Worm (Caenorhabditis elegans) whole organism, L3 larva: Measurements from ENCODE around the gene otpl-5.
"Not testable (repeated sequence)": the region's sequence is repeated elsewhere in the genome, so short reads cannot be mapped to it uniquely, and the experiment has no call there.

Experiments used
- R02D3.7 ChIP-seq: fragments of 150-350 bp; optimal IDR thresholded peaks from 2 replicates; lab custom pipeline; 2014; ENCODE audit warnings: missing biosample characterization, missing genetic modification characterization
- ZK546.5 ChIP-seq: sonication (generic microtip); optimal IDR thresholded peaks from 2 replicates; lab custom pipeline; 2017; ENCODE audit warnings: missing biosample characterization, missing genetic modification characterization
- ama-1 ChIP-seq: fragments of 150-350 bp; optimal IDR thresholded peaks from 2 replicates; lab custom pipeline; 2018
- ceh-28 ChIP-seq: fragments of 150-350 bp; optimal IDR thresholded peaks from 2 replicates; lab custom pipeline; 2014; ENCODE audit warnings: missing biosample characterization, missing genetic modification reagents, missing genetic modification characterization
- daf-12 ChIP-seq: fragments of 150-350 bp; optimal IDR thresholded peaks from 2 replicates; lab custom pipeline; 2014; ENCODE audit warnings: missing biosample characterization, missing genetic modification reagents, missing genetic modification characterization
- elt-2 ChIP-seq: sonication (generic microtip); optimal IDR thresholded peaks from 2 replicates; lab custom pipeline; 2016; ENCODE audit warnings: missing genetic modification reagents, mild to moderate bottlenecking, missing genetic modification characterization, missing compliant biosample characterization
- elt-3 ChIP-seq, 3 experiments: fragments of 150-350 bp in 1 of 3; sonication (generic microtip) in 2 of 3; optimal IDR thresholded peaks; 2 replicates in 2 of 3; 4 replicates in 1 of 3; lab custom pipeline; 2014 to 2017; ENCODE audit warnings: missing biosample characterization in 3 of 3, missing genetic modification characterization in 3 of 3
- eor-1 ChIP-seq, 2 experiments: fragments of 150-350 bp; optimal IDR thresholded peaks; 2 replicates each; lab custom pipeline; 2014 to 2018; ENCODE audit warnings: missing biosample characterization in 2 of 2, missing genetic modification characterization in 2 of 2
- fos-1 ChIP-seq: fragments of 150-350 bp; optimal IDR thresholded peaks from 2 replicates; lab custom pipeline; 2014; ENCODE audit warnings: missing biosample characterization, missing genetic modification characterization
- lin-39 ChIP-seq: fragments of 150-350 bp; optimal IDR thresholded peaks from 2 replicates; lab custom pipeline; 2018; ENCODE audit warnings: missing biosample characterization, missing genetic modification reagents, missing genetic modification characterization
- lsy-12 ChIP-seq: sonication (generic microtip); optimal IDR thresholded peaks from 2 replicates; lab custom pipeline; 2016; ENCODE audit warnings: mild to moderate bottlenecking, missing genetic modification characterization, missing compliant biosample characterization
- mdl-1 ChIP-seq: fragments of 150-350 bp; optimal IDR thresholded peaks from 2 replicates; lab custom pipeline; 2014; ENCODE audit warnings: missing biosample characterization, missing genetic modification characterization
- mml-1 ChIP-seq: fragments of 150-350 bp; sonication (generic microtip); optimal IDR thresholded peaks from 3 replicates; lab custom pipeline; 2014; ENCODE audit warnings: missing biosample characterization, missing genetic modification characterization
- nhr-12 ChIP-seq: fragments of 150-350 bp; optimal IDR thresholded peaks from 2 replicates; lab custom pipeline; 2014; ENCODE audit warnings: missing biosample characterization, missing genetic modification characterization
- nhr-237 ChIP-seq: fragments of 150-350 bp; optimal IDR thresholded peaks from 2 replicates; lab custom pipeline; 2014; ENCODE audit warnings: missing biosample characterization, missing genetic modification characterization
- nhr-28 ChIP-seq: fragments of 150-350 bp; optimal IDR thresholded peaks from 2 replicates; lab custom pipeline; 2014; ENCODE audit warnings: missing biosample characterization, missing genetic modification characterization
- nhr-43 ChIP-seq: sonication (generic microtip); optimal IDR thresholded peaks from 2 replicates; lab custom pipeline; 2016; ENCODE audit warnings: mild to moderate bottlenecking, missing genetic modification characterization, missing compliant biosample characterization; ENCODE audit not compliant: poor library complexity, severe bottlenecking
- nhr-77 ChIP-seq: fragments of 150-350 bp; optimal IDR thresholded peaks from 2 replicates; lab custom pipeline; 2014; ENCODE audit warnings: missing biosample characterization, missing genetic modification characterization
- pha-4 ChIP-seq: fragments of 150-350 bp; optimal IDR thresholded peaks from 2 replicates; lab custom pipeline; 2014; ENCODE audit warnings: missing biosample characterization, missing genetic modification reagents, missing genetic modification characterization
- sea-2 ChIP-seq: fragments of 150-350 bp; sonication (generic microtip); optimal IDR thresholded peaks from 4 replicates; lab custom pipeline; 2014; ENCODE audit warnings: missing biosample characterization, missing genetic modification reagents, missing genetic modification characterization
- skn-1 ChIP-seq: fragments of 150-350 bp; optimal IDR thresholded peaks from 2 replicates; lab custom pipeline; 2014; ENCODE audit warnings: missing biosample characterization, missing genetic modification characterization

The otpl-5 gene

DNA sequence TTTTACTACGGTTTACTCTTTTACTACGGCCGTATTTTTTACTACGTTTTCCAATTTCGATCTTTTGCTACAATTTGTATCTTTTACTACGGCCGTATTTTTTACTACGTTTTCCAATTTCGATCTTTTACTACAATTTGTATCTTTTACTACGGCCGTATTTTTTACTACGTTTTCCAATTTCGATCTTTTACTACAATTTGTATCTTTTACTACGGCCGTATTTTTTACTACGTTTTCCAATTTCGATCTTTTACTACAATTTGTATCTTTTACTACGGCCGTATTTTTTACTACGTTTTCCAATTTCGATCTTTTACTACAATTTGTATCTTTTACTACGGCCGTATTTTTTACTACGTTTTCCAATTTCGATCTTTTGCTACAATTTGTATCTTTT is 45.4 kb downstream of the otpl-5 start, which contains the start of gene F25G6.1:
TSS of gene F25G6.1 (plus strand) at position 301 of the 400 bp plus-strand sequence.
- not testable (repeated sequence) for TF ChIP-seq nhr-43 (tag; lab: Kevin White, UChicago); ceh-28 (tag; lab: Kevin White, UChicago); lsy-12

DNA sequence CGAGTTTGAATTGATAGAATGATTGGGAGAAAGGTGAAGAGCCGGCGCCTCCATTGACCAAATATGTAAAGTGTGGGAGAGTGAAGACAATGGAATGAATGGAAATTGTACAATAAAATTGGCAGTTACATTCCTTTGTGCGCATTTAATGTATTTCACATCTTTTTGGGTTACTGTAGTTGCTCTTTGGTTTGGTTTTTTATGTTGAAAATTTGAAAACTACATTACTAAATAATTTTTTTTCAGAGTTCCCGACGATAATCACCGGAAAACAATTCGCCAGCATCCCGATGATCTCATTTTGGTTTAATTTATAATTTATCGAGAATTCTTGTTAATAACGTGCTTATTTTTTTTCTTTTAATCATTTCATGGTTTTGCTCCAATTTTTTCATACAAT is 51.6 kb downstream of the otpl-5 start, which contains the start of gene C10B5.1:
TSS of gene C10B5.1 (plus strand) at position 301 of the 400 bp plus-strand sequence.
- TF ChIP-seq lin-39 (tag; lab: Kevin White, UChicago) (no peak), eor-1 (tag; optimal IDR thresholded peaks at IDR 0.05; lab: Kevin White, UChicago) (no peak), ama-1 (lab: Kevin White, UChicago) (no peak), ceh-28 (tag; lab: Kevin White, UChicago) (no peak), nhr-77 (tag; lab: Kevin White, UChicago) (no peak), pha-4 (tag; lab: Kevin White, UChicago) (no peak), ZK546.5 (tag; lab: Kevin White, UChicago) (no peak), elt-2 (no peak), R02D3.7 (tag; lab: Kevin White, UChicago) (no peak), mml-1 (tag; lab: Kevin White, UChicago) (no peak), nhr-12 (no peak), sea-2 (GFP tag; lab: Kevin White, UChicago) (no peak), nhr-28 (no peak), elt-3 (tag; optimal IDR thresholded peaks at IDR 0.05; lab: Kevin White, UChicago) (no peak), skn-1 (tag; lab: Kevin White, UChicago) (no peak), fos-1 (tag; lab: Kevin White, UChicago) (no peak), nhr-237 (tag; lab: Kevin White, UChicago) (no peak), mdl-1 (no peak), daf-12 (tag; lab: Kevin White, UChicago) (no peak)
